Worm (Caenorhabditis elegans) whole organism, L3 larva: ENCODE measurements around the gene snb-7.
A peak's percentile ranks its signal among the peaks of the same experiment; 100 is the strongest.

ENCODE experiments used
- ama-1 ChIP-seq: fragments of 150-350 bp; optimal IDR thresholded peaks from 2 replicates; lab custom pipeline; 2018
- elt-1 ChIP-seq: fragments of 150-350 bp; optimal IDR thresholded peaks from 2 replicates; lab custom pipeline; 2014; ENCODE audit warnings: missing biosample characterization, missing genetic modification characterization
- jun-1 ChIP-seq: fragments of 150-350 bp; optimal IDR thresholded peaks from 2 replicates; lab custom pipeline; 2014; ENCODE audit warnings: missing biosample characterization, missing genetic modification reagents, missing genetic modification characterization
- lin-15B ChIP-seq: fragments of 150-350 bp; optimal IDR thresholded peaks from 2 replicates; lab custom pipeline; 2014; ENCODE audit warnings: missing biosample characterization, missing genetic modification characterization
- mdl-1 ChIP-seq: fragments of 150-350 bp; optimal IDR thresholded peaks from 2 replicates; lab custom pipeline; 2014; ENCODE audit warnings: missing biosample characterization, missing genetic modification characterization
- nhr-76 ChIP-seq: fragments of 150-350 bp; sonication (generic microtip); optimal IDR thresholded peaks from 5 replicates; lab custom pipeline; 2014; ENCODE audit warnings: missing biosample characterization, missing genetic modification characterization
- nhr-77 ChIP-seq: fragments of 150-350 bp; optimal IDR thresholded peaks from 2 replicates; lab custom pipeline; 2014; ENCODE audit warnings: missing biosample characterization, missing genetic modification characterization
- sea-2 ChIP-seq: fragments of 150-350 bp; sonication (generic microtip); optimal IDR thresholded peaks from 4 replicates; lab custom pipeline; 2014; ENCODE audit warnings: missing biosample characterization, missing genetic modification reagents, missing genetic modification characterization
- tbx-2 ChIP-seq: sonication (generic microtip); optimal IDR thresholded peaks from 2 replicates; lab custom pipeline; 2016; ENCODE audit warnings: mild to moderate bottlenecking, missing genetic modification characterization, missing compliant biosample characterization
- unc-62 ChIP-seq: fragments of 150-350 bp; sonication (generic microtip); optimal IDR thresholded peaks from 4 replicates; lab custom pipeline; 2014; ENCODE audit warnings: missing biosample characterization, missing genetic modification reagents, missing genetic modification characterization
- zag-1 ChIP-seq: fragments of 150-350 bp; optimal IDR thresholded peaks from 2 replicates; lab custom pipeline; 2014; ENCODE audit warnings: missing biosample characterization, missing genetic modification characterization

- TF ChIP-seq unc-62 (GFP tag; lab: Kevin White, UChicago) (no peak), nhr-76 (tag; lab: Kevin White, UChicago) (no peak), sea-2 (no peak), zag-1 (no peak), nhr-77 (tag; lab: Kevin White, UChicago) (no peak), lin-15B (tag; lab: Kevin White, UChicago) (no peak), elt-1 (tag; lab: Kevin White, UChicago) (peak; percentile 89), tbx-2 (tag; lab: Kevin White, UChicago) (no peak), mdl-1 (tag; lab: Kevin White, UChicago) (no peak), ama-1 (no peak), jun-1 (no peak)
Observed at ce11 chrIV:12531464-12531863, 29.2 kb upstream of the snb-7 start.
